Worm (Caenorhabditis elegans): ENCODE measurements around the gene mrpl-10.

mrpl-10 gene

DNA sequence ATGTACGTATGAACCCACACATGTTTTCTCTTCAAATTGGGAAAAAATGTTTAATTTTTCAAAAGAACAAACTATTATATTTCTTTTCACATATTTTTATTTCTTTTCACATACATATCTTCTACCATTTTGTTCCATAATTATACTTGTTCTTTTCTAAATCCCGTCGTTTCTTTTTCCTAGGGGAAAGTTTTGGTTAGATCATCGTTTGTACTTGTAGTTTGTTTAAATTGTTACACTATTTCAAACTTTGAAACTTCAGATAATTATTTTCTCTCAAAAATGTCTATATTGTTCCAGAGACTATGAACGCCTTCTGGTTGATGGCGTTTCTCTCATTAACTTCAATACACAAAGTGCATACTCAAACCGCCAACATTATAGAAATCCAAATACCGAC, 22.3 kb downstream of the mrpl-10 start, which contains the start of gene F35C11.7:
Gene F35C11.7, plus strand, starts transcription at position 301 of the 400 bp plus-strand sequence.
- TF ChIP-seq sea-1 (GFP tag; conservative IDR thresholded peaks at IDR 0.05) (no peak), ama-1 (optimal IDR thresholded peaks at IDR 0.05) (no peak), tra-4 (tag; optimal IDR thresholded peaks at IDR 0.05) (no peak), ceh-36 (tag; optimal IDR thresholded peaks at IDR 0.05) (no peak), B0310.2 (tag; optimal IDR thresholded peaks at IDR 0.05) (no peak)

DNA sequence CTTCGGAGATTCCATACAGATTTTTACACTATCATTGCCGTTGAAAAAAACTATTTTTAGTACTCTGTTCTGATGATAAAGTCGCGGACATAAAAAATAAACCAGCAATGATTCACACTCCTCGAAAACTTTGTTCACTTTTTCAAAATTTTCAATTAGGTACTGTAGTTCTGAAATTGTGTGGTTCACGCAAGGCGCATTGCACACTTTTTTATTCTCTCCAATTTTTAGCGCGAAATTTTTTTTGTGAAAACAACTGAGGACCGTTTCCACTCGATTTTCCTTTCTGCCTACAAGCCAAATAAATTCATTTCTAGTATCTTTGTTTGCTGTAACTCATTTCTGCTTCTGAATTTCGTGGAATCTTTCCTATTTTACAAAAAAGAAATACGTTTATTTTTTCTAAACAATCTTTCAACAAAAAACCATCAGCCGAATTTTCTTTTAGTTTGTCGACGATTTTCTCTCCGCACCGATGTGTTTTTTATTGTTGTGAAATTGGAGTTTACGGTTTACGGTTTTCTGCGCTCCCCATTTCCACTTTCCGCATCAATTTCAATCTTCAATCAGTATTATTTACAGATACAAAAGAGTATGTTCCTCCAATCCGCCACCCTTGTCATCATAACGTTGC, 25.0 kb downstream of the mrpl-10 start, which contains the start of gene F35C11.5:
Gene F35C11.5, plus strand, starts transcription at position 584 of the 634 bp plus-strand sequence.
- TF ChIP-seq B0310.2 (tag; optimal IDR thresholded peaks at IDR 0.05) (no peak), pes-1 (GFP tag; IDR thresholded peaks at IDR 0.05) (no peak), hmg-4 (GFP tag; optimal IDR thresholded peaks at IDR 0.05) (no peak), sea-1 (GFP tag; conservative IDR thresholded peaks at IDR 0.05) (no peak), hnd-1 (tag; optimal IDR thresholded peaks at IDR 0.05) (no peak), ceh-36 (tag; optimal IDR thresholded peaks at IDR 0.05) (no peak), scrt-1 (GFP tag; IDR thresholded peaks at IDR 0.05) (no peak), F13C5.2 (tag; optimal IDR thresholded peaks at IDR 0.05) (no peak), hmbx-1 (tag; optimal IDR thresholded peaks at IDR 0.05) (no peak), ama-1 (optimal IDR thresholded peaks at IDR 0.05) (no peak), ceh-13 (GFP tag; optimal IDR thresholded peaks at IDR 0.05) (no peak), flt-1 (GFP tag; IDR thresholded peaks at IDR 0.05) (no peak), ets-7 (tag; optimal IDR thresholded peaks at IDR 0.05) (no peak), tra-4 (tag; optimal IDR thresholded peaks at IDR 0.05) (no peak), tbx-37 (GFP tag; conservative IDR thresholded peaks at IDR 0.05) (no peak), tbx-11 (GFP tag; IDR thresholded peaks at IDR 0.05) (no peak)

DNA sequence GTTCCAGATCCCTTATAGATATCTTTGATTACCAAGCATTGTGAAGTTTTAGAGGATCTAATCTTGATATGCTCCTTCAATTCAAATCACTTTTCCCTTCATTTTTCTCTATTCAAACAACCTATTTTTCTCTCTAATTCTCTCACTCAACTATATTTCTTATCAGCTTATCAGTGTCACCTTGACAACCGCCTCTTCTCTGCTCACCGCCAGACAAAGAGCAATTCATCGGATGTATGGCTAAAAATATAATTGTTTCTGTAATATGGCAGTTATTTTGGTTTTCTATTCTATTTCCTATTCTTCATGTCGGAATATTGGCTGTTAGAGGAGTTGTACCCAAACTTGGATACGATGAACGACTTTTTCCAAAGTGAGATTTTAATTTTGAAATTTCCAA, 28.6 kb downstream of the mrpl-10 start:
- TF ChIP-seq ceh-36 (tag; optimal IDR thresholded peaks at IDR 0.05) = no peak
- no peak for TF ChIP-seq ceh-13 (GFP tag; optimal IDR thresholded peaks at IDR 0.05)
- TF ChIP-seq ama-1 (optimal IDR thresholded peaks at IDR 0.05) = no peak
- TF ChIP-seq hmbx-1 (tag; optimal IDR thresholded peaks at IDR 0.05) = no peak
- no peak for TF ChIP-seq ets-7 (tag; optimal IDR thresholded peaks at IDR 0.05)
- TF ChIP-seq B0310.2 (tag; optimal IDR thresholded peaks at IDR 0.05) = no peak
- no peak for TF ChIP-seq scrt-1 (GFP tag; IDR thresholded peaks at IDR 0.05)
- no peak for TF ChIP-seq tbx-37 (GFP tag; conservative IDR thresholded peaks at IDR 0.05)
- no peak for TF ChIP-seq hmg-4 (GFP tag; optimal IDR thresholded peaks at IDR 0.05)
- TF ChIP-seq tbx-11 (GFP tag; IDR thresholded peaks at IDR 0.05) = no peak
- TF ChIP-seq tra-4 (tag; optimal IDR thresholded peaks at IDR 0.05) = no peak
- TF ChIP-seq aly-1 (tag; optimal IDR thresholded peaks at IDR 0.05) = no peak
- TF ChIP-seq pes-1 (GFP tag; IDR thresholded peaks at IDR 0.05) = no peak
- TF ChIP-seq flt-1 (GFP tag; IDR thresholded peaks at IDR 0.05) = no peak
- TF ChIP-seq sea-1 (GFP tag; conservative IDR thresholded peaks at IDR 0.05) = no peak
- TF ChIP-seq F13C5.2 (tag; optimal IDR thresholded peaks at IDR 0.05) = no peak

DNA sequence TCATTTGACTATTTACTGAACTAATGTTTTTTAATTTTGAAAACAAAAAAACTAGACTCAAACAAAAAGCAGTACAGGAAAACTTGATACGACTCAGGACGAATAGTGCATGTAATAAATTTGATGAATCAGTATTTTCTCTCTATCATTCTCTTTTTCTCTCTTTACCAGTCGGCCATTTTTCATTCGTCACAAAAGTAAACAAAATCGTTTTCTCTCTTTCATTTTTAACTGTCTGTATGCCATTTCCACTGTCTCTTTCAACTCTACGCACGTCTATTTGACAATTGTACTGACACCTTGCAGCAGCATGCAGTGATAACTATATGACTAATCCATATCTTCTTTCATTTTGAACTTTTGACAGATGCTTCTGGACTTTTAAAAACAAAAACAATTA, 29.6 kb downstream of the mrpl-10 start, which contains the start of the genes F35C11.2 and F35C11.4:
Gene F35C11.2, minus strand, starts transcription at position 90 of the 400 bp plus-strand sequence.
Gene F35C11.4, plus strand, starts transcription at position 260 of the 400 bp plus-strand sequence.
- TF ChIP-seq hnd-1 (tag; optimal IDR thresholded peaks at IDR 0.05) (no peak), hmg-4 (GFP tag; optimal IDR thresholded peaks at IDR 0.05) (no peak)

DNA sequence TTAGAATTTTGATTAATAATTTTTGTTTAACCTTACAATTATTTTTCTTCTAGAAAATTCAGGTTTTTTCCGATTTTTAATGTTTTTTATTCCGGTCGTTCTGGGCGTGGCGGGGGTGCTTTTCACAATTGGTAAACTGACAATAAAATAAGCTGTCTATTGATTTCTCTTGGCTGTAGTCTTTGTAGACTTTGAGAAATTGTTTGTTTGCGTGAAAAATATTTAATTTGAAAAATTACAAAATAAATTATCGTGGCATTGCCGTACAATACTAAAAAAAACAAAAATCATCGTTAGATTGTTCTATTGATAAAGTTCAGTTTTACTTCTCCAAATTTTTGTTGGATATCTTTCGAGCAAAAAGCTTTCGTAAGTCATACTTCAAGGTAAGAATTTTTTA, 31.8 kb downstream of the mrpl-10 start, which contains the start of gene F35C11.3:
Gene F35C11.3, plus strand, starts transcription at position 301 of the 400 bp plus-strand sequence.
- TF ChIP-seq scrt-1 (GFP tag; IDR thresholded peaks at IDR 0.05) (no peak), hnd-1 (tag; optimal IDR thresholded peaks at IDR 0.05) (no peak)

DNA sequence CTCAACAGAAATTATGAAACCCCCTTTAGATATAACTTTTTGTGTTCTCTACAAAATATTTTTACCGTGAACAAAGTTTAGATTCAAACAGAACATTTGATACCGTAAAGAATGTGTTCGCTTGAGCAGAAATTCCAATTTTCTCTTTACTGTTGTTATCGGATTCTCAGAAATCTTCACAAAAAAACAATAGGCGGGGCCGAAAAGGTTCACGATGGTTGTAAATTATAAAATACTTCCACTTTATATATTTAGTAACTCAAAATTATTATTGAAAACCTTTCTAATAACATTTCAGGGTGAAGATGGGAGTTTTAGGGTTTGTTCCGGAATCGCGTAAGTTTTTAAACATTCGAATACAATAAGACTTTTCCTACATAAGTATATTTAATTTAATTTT, 40.2 kb downstream of the mrpl-10 start, which contains the start of gene nlp-5:
Gene nlp-5, plus strand, starts transcription at position 301 of the 400 bp plus-strand sequence.
- TF ChIP-seq pes-1 (GFP tag; IDR thresholded peaks at IDR 0.05) (no peak), F13C5.2 (tag; optimal IDR thresholded peaks at IDR 0.05) (no peak), ets-7 (tag; optimal IDR thresholded peaks at IDR 0.05) (no peak), hnd-1 (tag; optimal IDR thresholded peaks at IDR 0.05) (no peak), tbx-37 (GFP tag; conservative IDR thresholded peaks at IDR 0.05) (no peak), aly-1 (tag; optimal IDR thresholded peaks at IDR 0.05) (no peak), scrt-1 (GFP tag; IDR thresholded peaks at IDR 0.05) (no peak), ceh-36 (tag; optimal IDR thresholded peaks at IDR 0.05) (no peak), tra-4 (tag; optimal IDR thresholded peaks at IDR 0.05) (no peak), hmbx-1 (tag; optimal IDR thresholded peaks at IDR 0.05) (no peak), ama-1 (optimal IDR thresholded peaks at IDR 0.05) (no peak)

DNA sequence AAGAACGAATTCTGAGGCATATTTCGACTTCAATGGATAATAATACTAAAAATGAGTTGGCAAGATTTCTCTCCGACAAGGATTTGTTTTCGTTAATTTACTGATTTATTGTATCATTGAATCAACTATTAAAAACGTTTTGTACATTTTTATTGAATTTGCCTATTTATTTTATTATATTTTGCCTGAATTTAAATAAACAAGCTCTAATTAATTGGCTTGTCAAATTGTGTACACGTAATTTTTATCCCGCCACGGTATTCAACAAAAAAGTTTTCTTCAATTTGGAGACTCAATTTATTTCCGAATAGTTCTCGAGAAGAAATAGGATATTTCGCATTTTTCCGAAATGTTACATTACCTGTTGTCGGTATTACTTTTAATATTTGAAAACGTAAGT, 45.8 kb downstream of the mrpl-10 start, which contains the start of gene M110.7:
Gene M110.7, plus strand, starts transcription at position 301 of the 400 bp plus-strand sequence.
- TF ChIP-seq flt-1 (GFP tag; IDR thresholded peaks at IDR 0.05) (no peak), ama-1 (optimal IDR thresholded peaks at IDR 0.05) (no peak), hnd-1 (tag; optimal IDR thresholded peaks at IDR 0.05) (no peak), tbx-11 (GFP tag; IDR thresholded peaks at IDR 0.05) (no peak), F13C5.2 (tag; optimal IDR thresholded peaks at IDR 0.05) (no peak), pes-1 (GFP tag; IDR thresholded peaks at IDR 0.05) (no peak), ets-7 (tag; optimal IDR thresholded peaks at IDR 0.05) (no peak), hmg-4 (GFP tag; optimal IDR thresholded peaks at IDR 0.05) (no peak)

DNA sequence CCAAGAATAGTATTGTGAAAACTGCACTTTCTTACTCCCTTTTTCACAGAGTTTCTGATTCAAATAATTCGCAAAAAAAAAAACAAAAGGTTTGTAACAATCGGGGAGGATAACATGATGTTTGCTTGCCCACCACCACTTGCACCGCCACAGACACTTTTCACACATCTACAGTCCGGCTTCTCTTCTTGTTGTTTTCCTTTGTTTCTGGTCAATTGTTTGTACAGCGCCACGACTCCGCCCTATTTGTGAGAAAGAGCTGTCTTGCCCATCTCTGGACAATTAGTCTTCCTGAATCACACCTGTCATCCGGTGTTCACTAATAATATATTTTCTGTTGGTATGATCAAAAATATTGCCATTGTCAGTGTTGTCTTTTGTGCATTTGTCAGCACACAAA, 47.3 kb downstream of the mrpl-10 start, which contains the start of gene M110.9:
Gene M110.9, plus strand, starts transcription at position 301 of the 400 bp plus-strand sequence.
- TF ChIP-seq sea-1 (GFP tag; conservative IDR thresholded peaks at IDR 0.05) = no peak
- TF ChIP-seq hmg-4 (GFP tag; optimal IDR thresholded peaks at IDR 0.05) = no peak

All from whole organism, early embryonic.